Fruit fly (Drosophila melanogaster): ENCODE results near the gene CG2656.

The CG2656 gene

DNA sequence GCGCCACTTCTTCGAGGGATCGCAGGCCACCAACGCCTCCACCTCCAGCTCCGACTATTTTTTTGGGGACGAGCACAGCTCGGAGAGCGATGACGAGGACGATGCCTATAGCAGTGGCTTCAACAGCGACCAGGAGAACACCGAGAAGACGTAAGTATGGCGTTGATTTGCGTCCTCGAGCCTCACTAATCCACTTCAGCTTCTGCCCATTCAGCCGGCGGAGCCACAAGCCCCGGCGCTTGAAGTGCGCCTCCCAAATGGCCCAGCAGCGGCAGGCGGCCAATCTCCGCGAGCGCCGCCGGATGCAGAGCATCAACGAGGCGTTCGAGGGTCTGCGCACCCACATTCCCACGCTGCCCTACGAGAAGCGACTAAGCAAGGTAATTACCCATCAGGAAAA, 7.3 kb upstream of the CG2656 start:
- TF ChIP-seq h (optimal IDR thresholded peaks at IDR 0.05) (no peak), ttk (optimal IDR thresholded peaks at IDR 0.05) (no peak), insv (optimal IDR thresholded peaks at IDR 0.05) (no peak), psq (optimal IDR thresholded peaks at IDR 0.05) (no peak), Sin3A (optimal IDR thresholded peaks at IDR 0.05) (no peak), Myc (optimal IDR thresholded peaks at IDR 0.05) (no peak)

DNA sequence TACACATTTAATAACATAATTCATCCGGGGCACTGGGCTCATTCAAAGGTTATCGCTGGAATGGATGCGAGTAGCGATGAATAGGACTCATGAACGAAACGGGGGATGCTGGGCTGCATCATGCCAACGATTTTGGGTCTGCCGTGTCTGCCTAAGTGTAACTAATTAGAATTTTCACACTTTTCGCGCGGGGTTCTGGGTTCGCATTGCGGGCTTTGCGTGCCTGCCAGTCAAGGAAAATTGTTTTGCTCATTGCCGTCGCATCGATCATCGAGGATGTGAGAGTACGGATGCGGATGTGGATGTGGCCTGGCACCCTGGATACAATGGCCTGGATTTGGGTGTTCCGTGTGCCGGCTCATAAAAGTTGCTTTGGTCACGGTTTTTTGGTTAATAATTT, 6.5 kb upstream of the CG2656 start:
- no peak for TF ChIP-seq ttk (optimal IDR thresholded peaks at IDR 0.05)

DNA sequence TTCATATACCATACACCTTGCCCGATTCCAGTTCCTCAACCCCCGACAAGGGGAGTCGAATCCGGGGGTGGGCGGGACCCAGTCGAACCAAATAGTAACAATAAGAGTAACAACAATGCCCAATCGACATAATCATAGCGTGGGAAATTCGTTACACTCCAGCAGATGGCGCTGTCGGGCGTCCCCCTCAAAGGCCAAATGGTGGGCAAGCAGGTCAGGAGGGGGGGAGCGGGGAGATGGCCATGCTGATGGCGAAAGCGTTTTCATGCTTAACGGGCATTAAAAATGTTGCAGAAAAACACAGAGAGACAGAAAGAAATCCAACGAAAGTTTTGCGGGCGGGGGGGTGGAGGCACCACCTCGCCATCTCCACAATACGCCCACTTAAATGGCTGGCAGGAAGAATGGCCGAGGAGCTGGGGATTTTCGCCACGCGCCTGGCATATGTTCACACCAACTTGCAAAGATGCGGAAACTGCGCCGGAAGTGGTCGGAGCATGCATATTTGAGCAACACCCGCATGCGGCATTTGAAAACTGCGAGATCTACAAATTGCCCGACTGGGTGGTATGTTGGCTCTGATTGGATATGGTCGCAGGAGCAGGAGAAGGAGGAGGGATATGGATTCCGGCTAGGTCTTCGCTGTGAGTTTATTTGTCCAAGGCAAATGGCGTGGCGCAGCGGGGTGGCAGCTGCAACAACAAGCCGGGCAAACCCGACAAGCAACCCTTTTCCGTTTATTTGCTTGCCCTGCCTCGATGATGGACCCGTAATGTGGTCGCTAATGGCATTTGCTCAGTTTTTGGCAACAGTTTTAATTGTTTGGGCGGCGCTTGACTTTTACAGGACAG, 5.1 kb upstream of the CG2656 start:
- TF ChIP-seq ttk (optimal IDR thresholded peaks at IDR 0.05) = no peak
- no peak for TF ChIP-seq psq (optimal IDR thresholded peaks at IDR 0.05)
- no peak for TF ChIP-seq Myc (optimal IDR thresholded peaks at IDR 0.05)
- TF ChIP-seq Sin3A (optimal IDR thresholded peaks at IDR 0.05) = no peak
- no peak for TF ChIP-seq h (optimal IDR thresholded peaks at IDR 0.05)
- TF ChIP-seq insv (optimal IDR thresholded peaks at IDR 0.05) = no peak

DNA sequence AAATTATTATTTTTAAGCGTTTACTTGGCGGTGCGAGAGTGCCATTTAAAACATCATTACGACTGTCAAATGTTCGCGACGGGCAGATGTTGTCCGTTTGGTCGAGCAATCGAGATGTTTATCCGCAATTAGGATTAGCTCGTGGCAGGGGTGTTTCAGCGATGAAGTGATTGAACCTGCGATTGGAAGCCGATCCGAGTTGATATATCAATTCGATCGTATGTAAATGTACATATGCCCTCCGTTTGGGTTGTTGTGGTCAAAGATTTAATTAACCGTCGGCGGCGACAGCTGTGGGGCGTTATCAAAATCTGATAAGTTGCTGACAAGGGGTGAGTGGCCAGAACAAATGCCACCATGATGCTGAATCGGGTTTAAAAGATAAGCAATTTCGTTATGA, 1.9 kb upstream of the CG2656 start:
- no peak for TF ChIP-seq ttk (optimal IDR thresholded peaks at IDR 0.05)
- no peak for TF ChIP-seq Myc (optimal IDR thresholded peaks at IDR 0.05)
- no peak for TF ChIP-seq Sin3A (optimal IDR thresholded peaks at IDR 0.05)
- TF ChIP-seq psq (optimal IDR thresholded peaks at IDR 0.05) = no peak
- TF ChIP-seq h (optimal IDR thresholded peaks at IDR 0.05) = no peak
- TF ChIP-seq insv (optimal IDR thresholded peaks at IDR 0.05) = no peak

DNA sequence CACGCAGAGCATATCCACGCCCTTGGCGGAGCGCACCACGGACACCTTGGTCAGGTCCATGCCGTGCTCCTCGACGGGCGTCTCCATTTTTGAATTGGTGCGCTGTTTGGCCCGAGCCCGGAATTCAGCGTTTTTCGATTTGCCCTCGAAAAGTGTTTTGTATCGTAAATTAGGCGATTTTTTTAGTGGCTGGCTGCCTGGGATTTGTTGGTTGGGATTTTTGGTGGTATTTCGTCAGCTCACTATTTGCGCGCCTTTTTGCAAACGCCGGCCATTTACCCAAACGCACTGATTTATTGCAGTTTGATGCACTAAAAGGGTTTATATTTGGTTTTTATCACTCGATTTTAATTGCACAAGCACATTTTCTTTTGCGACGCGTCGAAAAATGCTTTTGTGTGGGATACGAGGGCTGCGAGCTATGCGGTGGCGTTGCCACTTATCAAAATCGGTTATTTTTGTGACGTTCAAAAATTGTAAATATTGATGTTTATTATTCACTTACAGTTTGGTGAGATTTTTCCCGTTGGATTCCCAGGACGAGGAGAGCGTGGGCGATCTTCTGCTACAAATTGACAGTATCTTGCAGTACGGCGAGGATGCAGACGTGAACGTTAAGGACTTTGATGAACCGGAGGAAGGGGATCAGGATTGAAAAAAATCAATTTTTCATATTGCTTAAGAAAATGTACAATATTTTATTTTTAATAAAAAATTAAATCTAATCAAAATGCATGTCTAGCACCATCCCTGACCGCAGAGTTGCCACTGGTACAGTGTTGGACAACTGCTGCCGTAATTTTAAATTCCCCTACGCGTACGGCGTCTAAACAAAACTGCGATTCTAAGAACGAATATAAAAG, 6.3 kb downstream of the CG2656 start, which contains the start of the genes gfzf and Sas-4:
gfzf (minus strand) TSS at position 425 of the 863 bp plus-strand sequence.
Sas-4 (plus strand) TSS at position 824 of the 863 bp plus-strand sequence.
- TF ChIP-seq Myc (optimal IDR thresholded peaks at IDR 0.05) (no peak), ttk (optimal IDR thresholded peaks at IDR 0.05) (no peak), insv (optimal IDR thresholded peaks at IDR 0.05) (no peak), h (optimal IDR thresholded peaks at IDR 0.05) (no peak), Sin3A (optimal IDR thresholded peaks at IDR 0.05) (no peak), psq (optimal IDR thresholded peaks at IDR 0.05) (no peak)

DNA sequence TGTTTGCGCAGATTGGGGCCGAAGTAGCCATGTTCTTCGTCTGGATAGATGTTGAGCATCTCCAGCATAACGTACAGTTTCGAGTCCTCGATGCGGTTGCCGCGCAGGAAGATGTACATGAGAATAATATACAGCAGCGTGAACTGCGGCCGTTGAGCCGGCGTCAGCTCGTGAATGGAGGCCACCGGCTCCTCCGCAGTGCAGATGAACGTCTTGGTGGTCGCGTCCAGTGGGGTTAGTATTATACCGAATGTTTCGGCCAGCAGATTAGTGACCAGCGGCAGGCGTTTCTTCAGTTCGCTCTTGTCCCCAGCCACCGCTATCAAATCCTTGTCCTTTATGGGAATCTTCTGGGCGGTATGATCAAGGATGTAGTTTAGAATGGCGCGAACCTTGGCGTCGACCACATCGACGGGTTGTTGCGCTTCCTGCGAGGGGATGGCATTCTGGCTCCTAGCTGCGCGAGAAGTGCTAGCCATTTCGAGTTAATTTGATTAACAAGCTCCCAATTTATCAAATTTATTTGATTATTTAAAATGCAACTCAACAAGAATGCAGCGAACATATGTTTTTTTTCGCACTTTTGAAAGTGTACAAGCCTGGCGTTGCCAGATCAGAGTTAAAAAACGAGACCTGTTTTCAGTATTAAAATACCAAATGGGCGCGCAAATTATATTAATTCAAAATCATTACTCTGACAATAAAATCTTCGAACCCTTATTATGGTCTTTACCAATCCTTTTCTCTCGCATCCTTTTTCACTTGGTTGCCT, 10.2 kb downstream of the CG2656 start, which contains the start of gene MAGE:
MAGE (minus strand) TSS at position 595 of the 772 bp plus-strand sequence.
- TF ChIP-seq h (optimal IDR thresholded peaks at IDR 0.05) (no peak), ttk (optimal IDR thresholded peaks at IDR 0.05) (no peak), Sin3A (optimal IDR thresholded peaks at IDR 0.05) (no peak), psq (optimal IDR thresholded peaks at IDR 0.05) (no peak), insv (optimal IDR thresholded peaks at IDR 0.05) (no peak), Myc (optimal IDR thresholded peaks at IDR 0.05) (no peak)

DNA sequence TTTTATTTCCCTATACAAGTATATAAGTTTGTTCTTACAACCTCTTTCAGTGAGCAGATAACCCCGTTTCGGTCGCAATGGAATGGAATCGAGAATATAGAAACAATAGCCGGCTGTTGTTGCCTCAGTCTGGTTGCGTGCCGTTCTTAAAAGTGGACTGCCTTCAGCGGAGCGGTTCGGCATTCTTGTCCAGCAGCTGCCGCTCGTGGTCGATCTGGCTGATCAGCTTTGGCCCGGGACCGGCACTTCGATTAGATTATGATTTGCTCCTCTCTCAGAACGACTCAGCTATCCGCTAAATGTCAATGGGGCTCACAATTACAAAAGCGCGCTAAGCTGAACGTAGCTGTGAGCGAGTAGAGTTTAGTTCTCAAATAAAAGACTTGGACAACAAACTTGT, 12.6 kb downstream of the CG2656 start:
- TF ChIP-seq h (optimal IDR thresholded peaks at IDR 0.05) (no peak), insv (optimal IDR thresholded peaks at IDR 0.05) (no peak), ttk (optimal IDR thresholded peaks at IDR 0.05) (no peak), Myc (optimal IDR thresholded peaks at IDR 0.05) (no peak), Sin3A (optimal IDR thresholded peaks at IDR 0.05) (no peak), psq (optimal IDR thresholded peaks at IDR 0.05) (no peak)

DNA sequence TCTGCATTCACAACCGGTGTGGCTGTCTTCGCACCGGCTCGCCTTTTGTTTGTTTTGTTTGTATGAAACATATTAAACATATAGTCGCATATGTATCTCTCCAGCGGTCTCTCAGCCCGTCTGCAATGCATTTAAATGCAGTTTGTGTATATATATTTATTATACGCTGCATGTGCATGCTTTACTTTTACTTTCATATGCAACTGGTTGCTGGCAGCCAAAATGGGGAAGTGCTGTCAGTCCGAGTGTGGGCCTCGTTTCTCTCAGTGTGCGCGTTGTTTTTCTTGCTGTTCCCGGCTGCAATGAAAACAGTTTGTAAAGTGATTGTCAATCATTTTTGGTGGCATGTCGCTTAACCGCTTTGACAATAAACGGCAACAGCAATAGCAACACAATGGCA, 15.1 kb downstream of the CG2656 start:
- TF ChIP-seq Myc (optimal IDR thresholded peaks at IDR 0.05) (no peak), psq (optimal IDR thresholded peaks at IDR 0.05) (no peak), ttk (optimal IDR thresholded peaks at IDR 0.05) (no peak), insv (optimal IDR thresholded peaks at IDR 0.05) (no peak), h (optimal IDR thresholded peaks at IDR 0.05) (no peak), Sin3A (optimal IDR thresholded peaks at IDR 0.05) (no peak)

DNA sequence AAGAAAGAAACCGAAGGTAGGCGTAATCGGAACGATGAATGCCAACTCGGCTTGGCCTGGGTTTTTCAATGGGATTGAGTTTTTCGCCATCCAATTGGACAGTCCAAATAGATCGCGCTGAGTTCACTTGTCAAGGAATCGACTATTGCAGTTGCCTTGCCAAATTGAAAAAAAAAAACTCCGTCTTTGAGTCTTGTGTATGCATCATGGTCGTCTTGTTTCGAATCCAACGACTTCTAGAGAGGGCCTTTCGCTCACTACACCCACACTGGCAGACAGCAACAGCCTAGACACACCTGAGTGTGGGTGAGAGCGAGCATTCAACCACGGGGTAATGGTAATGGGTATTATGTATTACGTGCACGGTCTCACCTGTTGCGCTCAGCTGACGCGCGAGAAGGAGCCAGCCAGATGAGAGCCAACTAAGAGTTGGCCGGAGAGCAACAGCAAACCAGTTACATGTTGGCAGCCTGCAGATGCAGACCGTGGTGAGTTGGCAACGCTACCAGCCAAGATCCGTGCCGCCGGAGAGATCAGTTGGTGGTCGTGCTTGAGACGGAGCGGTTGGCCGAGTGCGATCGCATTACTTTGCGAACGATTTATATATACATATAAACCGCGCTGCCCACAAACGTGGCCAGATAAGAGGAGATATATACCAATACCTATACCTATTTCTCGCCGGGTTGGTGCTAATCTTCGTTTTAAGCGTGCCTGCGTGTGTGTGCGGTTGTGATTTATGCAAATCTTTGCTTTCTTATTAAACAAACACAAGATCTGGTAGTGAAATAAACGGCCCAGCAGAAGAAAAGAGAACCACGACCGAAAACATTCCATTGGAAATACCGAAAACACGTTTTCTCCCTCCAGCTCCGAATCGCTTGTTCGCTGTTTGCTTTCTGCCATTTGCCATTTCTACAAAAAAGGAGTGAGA, 18.1 kb downstream of the CG2656 start, which contains the start of gene sas:
sas (plus strand) TSS at position 453 of the 934 bp plus-strand sequence.
- no peak for TF ChIP-seq h (optimal IDR thresholded peaks at IDR 0.05)
- TF ChIP-seq psq (optimal IDR thresholded peaks at IDR 0.05) = no peak
- no peak for TF ChIP-seq Sin3A (optimal IDR thresholded peaks at IDR 0.05)

DNA sequence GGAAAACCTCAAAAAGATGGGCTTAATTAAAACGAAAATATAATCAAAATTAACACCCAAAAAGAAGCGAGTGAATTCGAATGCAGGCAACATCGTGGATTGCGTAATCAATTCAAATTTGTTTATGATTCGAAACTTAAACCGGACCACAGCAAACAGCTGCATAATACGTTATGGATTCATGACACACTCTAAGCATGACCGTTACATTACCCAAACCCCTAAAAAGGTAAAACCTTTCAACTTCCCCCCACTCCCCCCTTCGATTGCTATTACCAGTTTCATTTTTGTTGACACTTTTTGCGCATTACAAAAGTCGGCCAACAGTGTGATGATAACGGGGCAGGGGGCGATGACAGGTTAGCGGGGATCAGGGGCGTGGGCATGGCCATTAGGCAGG, 25.4 kb downstream of the CG2656 start:
- TF ChIP-seq Myc (optimal IDR thresholded peaks at IDR 0.05) = no peak
- no peak for TF ChIP-seq Sin3A (optimal IDR thresholded peaks at IDR 0.05)
- no peak for TF ChIP-seq ttk (optimal IDR thresholded peaks at IDR 0.05)
- no peak for TF ChIP-seq h (optimal IDR thresholded peaks at IDR 0.05)
- TF ChIP-seq insv (optimal IDR thresholded peaks at IDR 0.05) = no peak
- no peak for TF ChIP-seq psq (optimal IDR thresholded peaks at IDR 0.05)
